Fruit fly (Drosophila melanogaster): ENCODE measurements around the gene Sgt1.

Gene Sgt1

dm6 chr3R:8334982-8335381 lies 29.9 kb upstream of the Sgt1 start:
- no peak for TF ChIP-seq CG32121 (GFP tag; IDR thresholded peaks at IDR 0.05)
- 0 out of 3 replicates have a peak, but pooled peaks have one; percentile 28 for TF ChIP-seq fd96Ca (GFP tag; IDR thresholded peaks at IDR 0.05)

- TF ChIP-seq CG32121 (GFP tag; IDR thresholded peaks at IDR 0.05) (no peak), CG13204 (GFP tag; optimal IDR thresholded peaks at IDR 0.05) (no peak), CG14655 (GFP tag; optimal IDR thresholded peaks at IDR 0.05) (no peak), D1 (tag; optimal IDR thresholded peaks at IDR 0.05) (no peak), EcR (GFP tag; optimal IDR thresholded peaks at IDR 0.05) (no peak), CG4496 (GFP tag; IDR thresholded peaks at IDR 0.05) (no peak), CG15710 (tag; optimal IDR thresholded peaks at IDR 0.05) (no peak), CG10348 (GFP tag; IDR thresholded peaks at IDR 0.05) (no peak), fd96Ca (GFP tag; IDR thresholded peaks at IDR 0.05) (no peak), CG17806 (tag; optimal IDR thresholded peaks at IDR 0.05) (no peak), gl (tag; optimal IDR thresholded peaks at IDR 0.05) (no peak), Ets98B (GFP tag; IDR thresholded peaks at IDR 0.05) (no peak), Pif1A (GFP tag; optimal IDR thresholded peaks at IDR 0.05) (no peak), CG8301 (tag; optimal IDR thresholded peaks at IDR 0.05) (no peak), CG8159 (tag; optimal IDR thresholded peaks at IDR 0.05) (no peak), CG12605 (GFP tag; IDR thresholded peaks at IDR 0.05) (no peak), rn (GFP tag; IDR thresholded peaks at IDR 0.05) (no peak)
Observed at dm6 chr3R:8334471-8334783, 29.4 kb upstream of the Sgt1 start.

- peak; percentile 76 for TF ChIP-seq gl (tag; optimal IDR thresholded peaks at IDR 0.05)
- peak; percentile 91 for TF ChIP-seq fd96Ca (GFP tag; IDR thresholded peaks at IDR 0.05)
- TF ChIP-seq CG8301 (tag; optimal IDR thresholded peaks at IDR 0.05) = peak; percentile 96
- TF ChIP-seq Pif1A (GFP tag; optimal IDR thresholded peaks at IDR 0.05) = peak; percentile 89
- TF ChIP-seq D1 (tag; optimal IDR thresholded peaks at IDR 0.05) = peak; percentile 93
- TF ChIP-seq CG14655 (GFP tag; optimal IDR thresholded peaks at IDR 0.05) = peak; percentile 99
- peak; percentile 95 for TF ChIP-seq Snoo (tag; optimal IDR thresholded peaks at IDR 0.05)
- peak; percentile 95 for TF ChIP-seq CG9948 (tag; optimal IDR thresholded peaks at IDR 0.05)
- TF ChIP-seq CG34367 (tag; optimal IDR thresholded peaks at IDR 0.05) = peak; percentile 90
- peak; percentile 90 for TF ChIP-seq CG4496 (GFP tag; IDR thresholded peaks at IDR 0.05)
- peak; percentile 74 for TF ChIP-seq CG13204 (GFP tag; optimal IDR thresholded peaks at IDR 0.05)
- TF ChIP-seq EcR (GFP tag; optimal IDR thresholded peaks at IDR 0.05) = no peak
- peak; percentile 94 for TF ChIP-seq CG17806 (tag; optimal IDR thresholded peaks at IDR 0.05)
- TF ChIP-seq CG12605 (GFP tag; IDR thresholded peaks at IDR 0.05) = peak; percentile 74
- TF ChIP-seq rn (GFP tag; IDR thresholded peaks at IDR 0.05) = peak; percentile 87
- TF ChIP-seq Ets98B (GFP tag; IDR thresholded peaks at IDR 0.05) = peak; percentile 86
- peak; percentile 93 for TF ChIP-seq CG32121 (GFP tag; IDR thresholded peaks at IDR 0.05)
- TF ChIP-seq CG15710 (tag; optimal IDR thresholded peaks at IDR 0.05) = peak; percentile 97
- peak; percentile 98 for TF ChIP-seq CG8159 (tag; optimal IDR thresholded peaks at IDR 0.05)
- peak; percentile 90 for TF ChIP-seq CG10348 (GFP tag; IDR thresholded peaks at IDR 0.05)
- TF ChIP-seq Pif1B (GFP tag; optimal IDR thresholded peaks at IDR 0.05) = peak; percentile 91
Observed at dm6 chr3R:8333768-8334470, 28.8 kb upstream of the Sgt1 start, which contains the start of gene Poxm. TSS of gene Poxm (minus strand) at chr3R:8333792.

DNA sequence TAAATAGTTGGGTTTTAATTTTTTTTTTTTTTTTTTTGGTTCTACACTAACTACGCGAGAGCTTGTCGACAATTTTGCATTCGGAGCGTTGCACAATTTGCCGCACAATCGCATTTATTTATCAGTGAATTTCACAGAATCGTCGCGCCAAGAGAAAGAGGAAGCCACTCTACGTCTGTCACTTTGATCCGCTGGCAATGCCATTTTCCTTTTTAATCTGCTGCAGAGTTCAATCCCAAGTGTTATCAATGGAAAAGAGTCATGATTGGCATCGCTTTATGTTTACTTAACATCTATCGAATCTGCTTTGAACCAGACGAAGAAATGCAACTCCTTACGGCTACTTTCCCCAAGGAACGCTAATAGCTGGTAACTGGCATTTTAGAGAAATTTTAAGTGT lies 24.6 kb upstream of the Sgt1 start:
- TF ChIP-seq CG10348 (GFP tag; IDR thresholded peaks at IDR 0.05) (no peak), EcR (GFP tag; optimal IDR thresholded peaks at IDR 0.05) (peak; percentile 16)

dm6 chr3R:8327967-8328789 lies 23.1 kb upstream of the Sgt1 start:
- TF ChIP-seq Pif1B (GFP tag; optimal IDR thresholded peaks at IDR 0.05) = no peak
- TF ChIP-seq CG9948 (tag; optimal IDR thresholded peaks at IDR 0.05) = no peak
- no peak for TF ChIP-seq rn (GFP tag; IDR thresholded peaks at IDR 0.05)
- no peak for TF ChIP-seq CG34367 (tag; optimal IDR thresholded peaks at IDR 0.05)
- TF ChIP-seq CG13204 (GFP tag; optimal IDR thresholded peaks at IDR 0.05) = no peak
- TF ChIP-seq EcR (GFP tag; optimal IDR thresholded peaks at IDR 0.05) = no peak
- TF ChIP-seq CG10348 (GFP tag; IDR thresholded peaks at IDR 0.05) = no peak
- TF ChIP-seq Pif1A (GFP tag; optimal IDR thresholded peaks at IDR 0.05) = no peak
- TF ChIP-seq CG8301 (tag; optimal IDR thresholded peaks at IDR 0.05) = no peak
- no peak for TF ChIP-seq CG4496 (GFP tag; IDR thresholded peaks at IDR 0.05)

DNA sequence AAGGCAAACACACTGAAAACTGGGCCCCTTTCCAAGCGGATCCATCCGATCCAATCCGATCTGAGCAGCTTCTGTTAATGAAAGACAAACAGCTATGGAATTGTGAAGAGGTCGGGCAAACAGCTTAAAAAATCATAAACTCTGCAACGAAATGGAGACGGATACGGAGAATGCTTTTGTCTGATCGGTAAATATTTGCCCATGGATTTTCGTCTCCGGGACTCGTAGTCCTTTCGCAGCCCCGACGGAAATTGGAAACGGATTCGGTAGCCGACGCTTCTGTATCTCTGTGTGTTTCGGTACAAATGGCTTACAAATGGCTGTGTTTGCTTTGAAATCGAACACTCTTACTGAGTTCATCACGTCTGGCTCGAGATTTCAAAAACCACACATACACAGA lies 21.8 kb upstream of the Sgt1 start:
- TF ChIP-seq CG32121 (GFP tag; IDR thresholded peaks at IDR 0.05) = no peak
- TF ChIP-seq CG10348 (GFP tag; IDR thresholded peaks at IDR 0.05) = no peak
- no peak for TF ChIP-seq CG34367 (tag; optimal IDR thresholded peaks at IDR 0.05)
- no peak for TF ChIP-seq CG8301 (tag; optimal IDR thresholded peaks at IDR 0.05)
- TF ChIP-seq Pif1B (GFP tag; optimal IDR thresholded peaks at IDR 0.05) = no peak
- TF ChIP-seq Snoo (tag; optimal IDR thresholded peaks at IDR 0.05) = no peak
- TF ChIP-seq gl (tag; optimal IDR thresholded peaks at IDR 0.05) = no peak
- no peak for TF ChIP-seq CG4496 (GFP tag; IDR thresholded peaks at IDR 0.05)
- no peak for TF ChIP-seq Ets98B (GFP tag; IDR thresholded peaks at IDR 0.05)
- TF ChIP-seq D1 (tag; optimal IDR thresholded peaks at IDR 0.05) = no peak
- no peak for TF ChIP-seq CG17806 (tag; optimal IDR thresholded peaks at IDR 0.05)
- TF ChIP-seq CG12605 (GFP tag; IDR thresholded peaks at IDR 0.05) = no peak
- TF ChIP-seq CG13204 (GFP tag; optimal IDR thresholded peaks at IDR 0.05) = no peak
- TF ChIP-seq EcR (GFP tag; optimal IDR thresholded peaks at IDR 0.05) = no peak
- TF ChIP-seq CG14655 (GFP tag; optimal IDR thresholded peaks at IDR 0.05) = no peak
- no peak for TF ChIP-seq Pif1A (GFP tag; optimal IDR thresholded peaks at IDR 0.05)
- TF ChIP-seq CG15710 (tag; optimal IDR thresholded peaks at IDR 0.05) = no peak
- TF ChIP-seq rn (GFP tag; IDR thresholded peaks at IDR 0.05) = no peak
- no peak for TF ChIP-seq CG8159 (tag; optimal IDR thresholded peaks at IDR 0.05)
- TF ChIP-seq CG9948 (tag; optimal IDR thresholded peaks at IDR 0.05) = no peak

Data from whole organism, pupa.